Fruit fly (Drosophila melanogaster) whole organism, embryonic: ENCODE measurements around the gene aqz.

Experiments
- Atf3 ChIP-seq: fragments of 200-800 bp; sonication (Bioruptor generic); optimal IDR thresholded peaks from 3 replicates; lab custom pipeline; 2016; ENCODE audit warnings: missing biosample characterization, missing genetic modification characterization
- BEAF-32 ChIP-seq: fragments of 200-800 bp; sonication (Bioruptor generic); optimal IDR thresholded peaks from 3 replicates; lab custom pipeline; 2017; ENCODE audit warnings: missing biosample characterization, missing genetic modification characterization, mild to moderate bottlenecking, moderate library complexity, missing genetic modification reagents
- CG10543 ChIP-seq: fragments of 200-800 bp; sonication (Bioruptor generic); optimal IDR thresholded peaks from 3 replicates; lab custom pipeline; 2017; ENCODE audit warnings: missing biosample characterization, mild to moderate bottlenecking, missing genetic modification characterization, moderate library complexity
- CG10959 ChIP-seq: fragments of 200-800 bp; sonication (Bioruptor generic); IDR thresholded peaks from 2 replicates; pipeline ENCODE4 v1.3.6; 2022; ENCODE audit warnings: missing biosample characterization, missing genetic modification characterization
- CG11398 ChIP-seq: fragments of 200-800 bp; sonication (Bioruptor generic); optimal IDR thresholded peaks from 2 replicates; lab custom pipeline; 2016; ENCODE audit warnings: missing biosample characterization, missing genetic modification characterization
- CG11560 ChIP-seq: fragments of 200-800 bp; sonication (Bioruptor generic); IDR thresholded peaks from 3 replicates; pipeline ENCODE4 v1.3.6; 2022; ENCODE audit warnings: missing biosample characterization, missing genetic modification characterization
- CG13775 ChIP-seq: fragments of 200-800 bp; sonication (Bioruptor generic); optimal IDR thresholded peaks from 3 replicates; lab custom pipeline; 2017; ENCODE audit warnings: missing biosample characterization, mild to moderate bottlenecking, missing genetic modification characterization
- CG14965 ChIP-seq: fragments of 200-800 bp; sonication (Bioruptor generic); optimal IDR thresholded peaks from 2 replicates; lab custom pipeline; 2016; ENCODE audit warnings: missing biosample characterization, missing genetic modification characterization, borderline replicate concordance
- CG15269 ChIP-seq: fragments of 200-800 bp; sonication (Bioruptor generic); optimal IDR thresholded peaks from 2 replicates; lab custom pipeline; 2018; ENCODE audit warnings: missing biosample characterization, mild to moderate bottlenecking, missing genetic modification characterization, moderate library complexity
- CG15514 ChIP-seq: fragments of 200-800 bp; sonication (Bioruptor generic); optimal IDR thresholded peaks from 3 replicates; lab custom pipeline; 2017; ENCODE audit warnings: missing biosample characterization, missing genetic modification characterization, mild to moderate bottlenecking, moderate library complexity, missing genetic modification reagents
- CG15601 ChIP-seq: fragments of 200-800 bp; sonication (Bioruptor generic); optimal IDR thresholded peaks from 3 replicates; lab custom pipeline; 2019; ENCODE audit warnings: missing biosample characterization, mild to moderate bottlenecking, missing genetic modification characterization, moderate library complexity
- CG2116 ChIP-seq: fragments of 200-800 bp; sonication (Bioruptor generic); optimal IDR thresholded peaks from 3 replicates; lab custom pipeline; 2018; ENCODE audit warnings: missing biosample characterization, mild to moderate bottlenecking, missing genetic modification characterization
- CG32532 ChIP-seq: fragments of 200-800 bp; sonication (Bioruptor generic); IDR thresholded peaks from 2 replicates; pipeline ENCODE4 v1.3.6; 2022; ENCODE audit warnings: missing biosample characterization, missing genetic modification characterization
- CG4730 ChIP-seq: fragments of 200-800 bp; sonication (Bioruptor generic); IDR thresholded peaks from 2 replicates; pipeline ENCODE4 v1.3.6; 2022; ENCODE audit warnings: missing biosample characterization, missing genetic modification characterization
- CG6175 ChIP-seq: fragments of 200-800 bp; sonication (Bioruptor generic); IDR thresholded peaks from 3 replicates; pipeline ENCODE4 v1.3.6; 2022; ENCODE audit warnings: missing biosample characterization, missing genetic modification characterization
- CG6791 ChIP-seq: fragments of 200-800 bp; sonication (Bioruptor generic); IDR thresholded peaks from 3 replicates; pipeline ENCODE4 v1.3.6; 2022; ENCODE audit warnings: missing biosample characterization, missing genetic modification characterization; ENCODE audit not compliant: partially characterized antibody
- CG7372 ChIP-seq: fragments of 200-800 bp; sonication (Bioruptor generic); IDR thresholded peaks from 2 replicates; pipeline ENCODE4 v1.3.6; 2022; ENCODE audit warnings: missing biosample characterization, missing genetic modification characterization
- CG9215 ChIP-seq: fragments of 200-800 bp; sonication (Bioruptor generic); IDR thresholded peaks from 2 replicates; pipeline ENCODE4 v1.3.6; 2022; ENCODE audit warnings: missing biosample characterization, missing genetic modification characterization
- CG9609 ChIP-seq: fragments of 200-800 bp; sonication (Bioruptor generic); optimal IDR thresholded peaks from 3 replicates; lab custom pipeline; 2016; ENCODE audit warnings: missing biosample characterization, missing genetic modification characterization
- Ets65A ChIP-seq: fragments of 200-800 bp; sonication (Bioruptor generic); peaks from one replicate; lab custom pipeline; 2016; ENCODE audit warnings: missing biosample characterization, missing genetic modification characterization
- Ets97D ChIP-seq: fragments of 200-800 bp; sonication (Bioruptor generic); optimal IDR thresholded peaks from 3 replicates; lab custom pipeline; 2016; ENCODE audit warnings: missing biosample characterization, missing genetic modification characterization
- Gsc ChIP-seq: fragments of 200-800 bp; sonication (Bioruptor generic); IDR thresholded peaks from 2 replicates; pipeline ENCODE4 v1.3.6; 2022; ENCODE audit warnings: missing biosample characterization, missing genetic modification characterization
- H15 ChIP-seq: fragments of 200-800 bp; sonication (Bioruptor generic); IDR thresholded peaks from 3 replicates; pipeline ENCODE4 v1.3.6; 2022; ENCODE audit warnings: missing biosample characterization, missing genetic modification characterization
- Hand ChIP-seq: fragments of 200-800 bp; sonication (Bioruptor generic); optimal IDR thresholded peaks from 2 replicates; lab custom pipeline; 2017; ENCODE audit warnings: mild to moderate bottlenecking, missing biosample characterization, missing genetic modification reagents, missing genetic modification characterization
- Hmr ChIP-seq: fragments of 200-800 bp; sonication (Bioruptor generic); optimal IDR thresholded peaks from 3 replicates; lab custom pipeline; 2017; ENCODE audit warnings: mild to moderate bottlenecking, missing biosample characterization, missing genetic modification reagents, missing genetic modification characterization
- Hr3 ChIP-seq: fragments of 200-800 bp; sonication (Bioruptor generic); optimal IDR thresholded peaks from 3 replicates; lab custom pipeline; 2016; ENCODE audit warnings: missing biosample characterization, missing genetic modification characterization
- Med ChIP-seq: fragments of 200-800 bp; sonication (Bioruptor generic); peaks from one replicate; lab custom pipeline; 2016; ENCODE audit warnings: missing biosample characterization, missing genetic modification characterization, mild to moderate bottlenecking, inconsistent platforms, moderate library complexity
- Neu2 ChIP-seq: fragments of 200-800 bp; sonication (Bioruptor generic); optimal IDR thresholded peaks from 3 replicates; lab custom pipeline; 2016; ENCODE audit warnings: missing biosample characterization, missing genetic modification characterization, borderline replicate concordance
- Nf-YB ChIP-seq: fragments of 200-800 bp; sonication (Bioruptor generic); optimal IDR thresholded peaks from 3 replicates; lab custom pipeline; 2019; ENCODE audit warnings: missing biosample characterization, mild to moderate bottlenecking, missing genetic modification characterization, moderate library complexity
- Poxn ChIP-seq: fragments of 200-800 bp; sonication (Bioruptor generic); IDR thresholded peaks from 2 replicates; pipeline ENCODE4 v1.3.6; 2022; ENCODE audit warnings: missing biosample characterization, missing genetic modification characterization
- Rfx ChIP-seq: fragments of 200-800 bp; sonication (Bioruptor generic); IDR thresholded peaks from 2 replicates; pipeline ENCODE4 v1.3.6; 2022; ENCODE audit warnings: missing biosample characterization, missing genetic modification characterization
- Vsx1 ChIP-seq: fragments of 200-800 bp; sonication (Bioruptor generic); optimal IDR thresholded peaks from 2 replicates; lab custom pipeline; 2017; ENCODE audit warnings: missing biosample characterization, mild to moderate bottlenecking, missing genetic modification characterization, missing genetic modification reagents
- bowl ChIP-seq: fragments of 200-800 bp; sonication (Bioruptor generic); IDR thresholded peaks from 2 replicates; pipeline ENCODE4 v1.3.6; 2022; ENCODE audit warnings: missing biosample characterization, missing genetic modification characterization
- cas ChIP-seq: fragments of 200-800 bp; sonication (Bioruptor generic); IDR thresholded peaks from 2 replicates; pipeline ENCODE4 v1.3.6; 2022; ENCODE audit warnings: missing biosample characterization, missing genetic modification characterization
- ci ChIP-seq: fragments of 200-800 bp; sonication (Bioruptor generic); IDR thresholded peaks from 3 replicates; pipeline ENCODE4 v1.3.6; 2022; ENCODE audit warnings: missing biosample characterization, missing genetic modification characterization
- crol ChIP-seq: fragments of 200-800 bp; sonication (Bioruptor generic); IDR thresholded peaks from 2 replicates; pipeline ENCODE4 v1.3.6; 2022; ENCODE audit warnings: missing biosample characterization, missing genetic modification characterization
- dm ChIP-seq: fragments of 200-800 bp; sonication (Bioruptor generic); optimal IDR thresholded peaks from 3 replicates; lab custom pipeline; 2016; ENCODE audit warnings: missing biosample characterization, missing genetic modification characterization
- ftz-f1 ChIP-seq: fragments of 200-800 bp; sonication (Bioruptor generic); optimal IDR thresholded peaks from 2 replicates; lab custom pipeline; 2016; ENCODE audit warnings: missing biosample characterization, missing genetic modification characterization
- her ChIP-seq: fragments of 200-800 bp; sonication (Bioruptor generic); optimal IDR thresholded peaks from 2 replicates; lab custom pipeline; 2016; ENCODE audit warnings: missing biosample characterization, missing genetic modification characterization
- jing ChIP-seq: fragments of 200-800 bp; sonication (Bioruptor generic); optimal IDR thresholded peaks from 2 replicates; lab custom pipeline; 2018; ENCODE audit warnings: missing biosample characterization, mild to moderate bottlenecking, missing genetic modification characterization
- jumu ChIP-seq: fragments of 200-800 bp; sonication (Bioruptor generic); optimal IDR thresholded peaks from 3 replicates; lab custom pipeline; 2016; ENCODE audit warnings: missing biosample characterization, missing genetic modification characterization
- klu ChIP-seq: fragments of 200-800 bp; sonication (Bioruptor generic); IDR thresholded peaks from 2 replicates; pipeline ENCODE4 v1.3.6; 2022; ENCODE audit warnings: missing biosample characterization, missing genetic modification characterization
- kni ChIP-seq: fragments of 200-800 bp; sonication (Bioruptor generic); optimal IDR thresholded peaks from 3 replicates; lab custom pipeline; 2017; ENCODE audit warnings: mild to moderate bottlenecking, missing biosample characterization, missing genetic modification reagents, missing genetic modification characterization
- knrl ChIP-seq: fragments of 200-800 bp; sonication (Bioruptor generic); IDR thresholded peaks from 3 replicates; pipeline ENCODE4 v1.3.6; 2022; ENCODE audit warnings: missing biosample characterization, missing genetic modification characterization; ENCODE audit not compliant: partially characterized antibody
- nom ChIP-seq: fragments of 200-800 bp; sonication (Bioruptor generic); optimal IDR thresholded peaks from 2 replicates; lab custom pipeline; 2017; ENCODE audit warnings: missing biosample characterization, missing genetic modification characterization, mild to moderate bottlenecking, moderate library complexity, missing genetic modification reagents
- pfk ChIP-seq: fragments of 200-800 bp; sonication (Bioruptor generic); optimal IDR thresholded peaks from 2 replicates; lab custom pipeline; 2018; ENCODE audit warnings: missing biosample characterization, mild to moderate bottlenecking, missing genetic modification characterization, moderate library complexity
- sc ChIP-seq, 3 experiments: fragments of >200 bp in 2 of 3; fragments of 200-800 bp in 1 of 3; sonication (Bioruptor generic) in 1 of 3; optimal IDR thresholded peaks; 2 replicates in 2 of 3; 3 replicates in 1 of 3; lab custom pipeline; 2017; ENCODE audit warnings: mild to moderate bottlenecking in 1 of 3, missing biosample characterization in 1 of 3, missing genetic modification characterization in 1 of 3, missing genetic modification reagents in 1 of 3
- so ChIP-seq: fragments of 200-800 bp; sonication (Bioruptor generic); IDR thresholded peaks from 3 replicates; pipeline ENCODE4 v1.3.6; 2022; ENCODE audit warnings: missing biosample characterization, missing genetic modification characterization
- trem ChIP-seq: fragments of 200-800 bp; optimal IDR thresholded peaks from 3 replicates; lab custom pipeline; 2019; ENCODE audit warnings: missing biosample characterization, mild to moderate bottlenecking, missing genetic modification characterization, moderate library complexity
- ttk ChIP-seq: fragments of 200-800 bp; sonication (Bioruptor generic); IDR thresholded peaks from 2 replicates; pipeline ENCODE4 v2.1.2; 2022; ENCODE audit warnings: missing biosample characterization, missing genetic modification characterization
- zen ChIP-seq: fragments of 200-800 bp; sonication (Bioruptor generic); optimal IDR thresholded peaks from 3 replicates; lab custom pipeline; 2018; ENCODE audit warnings: missing biosample characterization, mild to moderate bottlenecking, missing genetic modification characterization, moderate library complexity

The aqz gene

dm6 chr3R:8818239-8818638 lies 2.2 kb downstream of the aqz start:
- TF ChIP-seq CG13775 (GFP tag; lab: Kevin White, UChicago) (peak; percentile 79), CG15269 (tag; lab: Kevin White, UChicago) (no peak), CG4730 (GFP tag; lab: Robert Waterston, UW) (no peak), jumu (GFP tag; lab: Kevin White, UChicago) (peak; percentile 1), CG10959 (GFP tag; lab: Robert Waterston, UW) (no peak), CG11560 (no peak), BEAF-32 (GFP tag; lab: Kevin White, UChicago) (no peak), Hr3 (GFP tag; lab: Kevin White, UChicago) (no peak), CG32532 (GFP tag; lab: Robert Waterston, UW) (0 out of 2 replicates have a peak, but pooled peaks have one; percentile 6), Atf3 (GFP tag; lab: Kevin White, UChicago) (no peak), CG2116 (GFP tag; lab: Kevin White, UChicago) (no peak), Neu2 (GFP tag; lab: Kevin White, UChicago) (peak; percentile 11), dm (GFP tag; lab: Kevin White, UChicago) (no peak), Ets97D (GFP tag; lab: Kevin White, UChicago) (peak; percentile 1), crol (0 out of 2 replicates have a peak, but pooled peaks have one; percentile 42), CG7372 (no peak), H15 (GFP tag; lab: Robert Waterston, UW) (no peak), her (GFP tag; lab: Kevin White, UChicago) (no peak), CG6791 (GFP tag; lab: Robert Waterston, UW) (no peak), so (no peak), CG15514 (GFP tag; lab: Kevin White, UChicago) (no peak), Med (GFP tag; lab: Kevin White, UChicago) (peak; percentile 80), Poxn (no peak), bowl (GFP tag; lab: Robert Waterston, UW) (no peak), knrl (GFP tag; lab: Robert Waterston, UW) (0 out of 3 replicates have a peak, but pooled peaks have one; percentile 18), CG9215 (no peak), ci (peak; percentile 47), Ets65A (peak; percentile 60)

dm6 chr3R:8815074-8815473 lies 5.4 kb downstream of the aqz start:
- TF ChIP-seq Hand (GFP tag; lab: Kevin White, UChicago), result no peak
- TF ChIP-seq CG10543 (GFP tag; lab: Kevin White, UChicago), result peak; percentile 10
- TF ChIP-seq CG15601 (tag; lab: Kevin White, UChicago), result no peak
- no peak for TF ChIP-seq Nf-YB (GFP tag; lab: Kevin White, UChicago)
- TF ChIP-seq knrl (GFP tag; lab: Robert Waterston, UW), result peak; percentile 42; the same call in 1 of the 3 replicates
- peak; percentile 12 for TF ChIP-seq Rfx (GFP tag; lab: Robert Waterston, UW)
- peak; percentile 11 for TF ChIP-seq nom (GFP tag; lab: Kevin White, UChicago)
- TF ChIP-seq jing (GFP tag; lab: Kevin White, UChicago), result no peak
- peak; percentile 23 for TF ChIP-seq Med (GFP tag; lab: Kevin White, UChicago)
- no peak for TF ChIP-seq CG9609 (GFP tag; lab: Kevin White, UChicago)
- peak; percentile 46 for TF ChIP-seq kni (GFP tag; lab: Kevin White, UChicago)
- TF ChIP-seq CG14965 (GFP tag; lab: Kevin White, UChicago), result no peak
- TF ChIP-seq zen, result no peak
- TF ChIP-seq CG11398 (GFP tag; lab: Kevin White, UChicago), result no peak
- TF ChIP-seq klu (GFP tag; lab: Robert Waterston, UW), result no peak
- no peak for TF ChIP-seq Vsx1 (GFP tag; lab: Kevin White, UChicago)
- peak; percentile 68 for TF ChIP-seq ftz-f1 (GFP tag; lab: Kevin White, UChicago)
- peak; percentile 7 for TF ChIP-seq pfk (GFP tag; lab: Kevin White, UChicago)
- TF ChIP-seq CG6175 (GFP tag; lab: Robert Waterston, UW), result no peak
- no peak for TF ChIP-seq Hmr (GFP tag; lab: Kevin White, UChicago)
- TF ChIP-seq sc (optimal IDR thresholded peaks at IDR 0.05; lab: Kevin White, UChicago), result no peak
- no peak for TF ChIP-seq sc (GFP tag; optimal IDR thresholded peaks at IDR 0.05; lab: Kevin White, UChicago)
- no peak for TF ChIP-seq cas (GFP tag; lab: Robert Waterston, UW)
- no peak for TF ChIP-seq trem (tag; lab: Kevin White, UChicago)
- TF ChIP-seq ttk (GFP tag; lab: Robert Waterston, UW), result no peak
- no peak for TF ChIP-seq Gsc (GFP tag; lab: Robert Waterston, UW)
